Worm (Caenorhabditis elegans) whole organism, L1 larva: ENCODE results near the gene samp-1.

Experiments
- C04F5.9 ChIP-seq: sonication (generic microtip); optimal IDR thresholded peaks from 2 replicates; lab custom pipeline; 2016; ENCODE audit warnings: missing genetic modification characterization, missing compliant biosample characterization
- C16A3.4 ChIP-seq: fragments of 150-350 bp; optimal IDR thresholded peaks from 2 replicates; lab custom pipeline; 2014; ENCODE audit warnings: missing biosample characterization, missing genetic modification characterization
- alr-1 ChIP-seq: fragments of 200-800 bp; sonication (Bioruptor generic); optimal IDR thresholded peaks from 2 replicates; lab custom pipeline; 2018; ENCODE audit warnings: borderline replicate concordance, mild to moderate bottlenecking, missing genetic modification characterization, missing compliant biosample characterization
- aly-2 ChIP-seq: fragments of 150-350 bp; optimal IDR thresholded peaks from 2 replicates; lab custom pipeline; 2014; ENCODE audit warnings: missing biosample characterization, missing genetic modification characterization
- ama-1 ChIP-seq: fragments of 150-350 bp; optimal IDR thresholded peaks from 2 replicates; lab custom pipeline; 2014
- lin-13 ChIP-seq: fragments of 150-350 bp; optimal IDR thresholded peaks from 2 replicates; lab custom pipeline; 2014; ENCODE audit warnings: missing biosample characterization, missing genetic modification reagents, missing genetic modification characterization
- lin-39 ChIP-seq: fragments of 150-350 bp; optimal IDR thresholded peaks from 2 replicates; lab custom pipeline; 2014; ENCODE audit warnings: missing biosample characterization, missing genetic modification reagents, missing genetic modification characterization
- lsy-2 ChIP-seq, 2 experiments: fragments of 150-350 bp; optimal IDR thresholded peaks; 2 replicates each; lab custom pipeline; 2014; ENCODE audit warnings: missing biosample characterization in 2 of 2, missing genetic modification characterization in 2 of 2
- nhr-12 ChIP-seq: sonication (generic microtip); optimal IDR thresholded peaks from 2 replicates; lab custom pipeline; 2017; ENCODE audit warnings: missing biosample characterization, missing genetic modification characterization
- nhr-71 ChIP-seq: sonication (generic microtip); optimal IDR thresholded peaks from 2 replicates; lab custom pipeline; 2016; ENCODE audit warnings: mild to moderate bottlenecking, missing genetic modification characterization, moderate library complexity, missing compliant biosample characterization
- nhr-77 ChIP-seq: fragments of 150-350 bp; optimal IDR thresholded peaks from 2 replicates; lab custom pipeline; 2014; ENCODE audit warnings: missing biosample characterization, missing genetic modification characterization
- pqm-1 ChIP-seq: sonication (generic microtip); optimal IDR thresholded peaks from 3 replicates; lab custom pipeline; 2017; ENCODE audit warnings: missing biosample characterization, missing genetic modification characterization
- zag-1 ChIP-seq: fragments of 150-350 bp; optimal IDR thresholded peaks from 2 replicates; lab custom pipeline; 2014; ENCODE audit warnings: missing biosample characterization, missing genetic modification characterization

ce11 chrII:11343300-11343869 lies 40.7 kb downstream of the samp-1 start, which contains the start of gene lgc-20:
- TF ChIP-seq C16A3.4: no peak
- no peak for TF ChIP-seq lin-39 (tag; lab: Kevin White, UChicago)
- TF ChIP-seq nhr-77 (tag; lab: Kevin White, UChicago): no peak
- TF ChIP-seq aly-2 (tag; lab: Kevin White, UChicago): no peak
- TF ChIP-seq C04F5.9 (tag; lab: Kevin White, UChicago): no peak
- no peak for TF ChIP-seq lsy-2 (tag; optimal IDR thresholded peaks at IDR 0.05; lab: Kevin White, UChicago)
- TF ChIP-seq zag-1 (tag; lab: Kevin White, UChicago): no peak
- no peak for TF ChIP-seq ama-1 (lab: Kevin White, UChicago)
- no peak for TF ChIP-seq nhr-71 (tag; lab: Kevin White, UChicago)
- TF ChIP-seq nhr-12 (tag; lab: Kevin White, UChicago): no peak
- TF ChIP-seq lin-13 (GFP tag; lab: Kevin White, UChicago): no peak
- TF ChIP-seq alr-1: no peak
- no peak for TF ChIP-seq pqm-1 (tag; lab: Kevin White, UChicago)
